Fruit fly (Drosophila melanogaster): Measurements from ENCODE around the gene CG7953.

The CG7953 gene

DNA sequence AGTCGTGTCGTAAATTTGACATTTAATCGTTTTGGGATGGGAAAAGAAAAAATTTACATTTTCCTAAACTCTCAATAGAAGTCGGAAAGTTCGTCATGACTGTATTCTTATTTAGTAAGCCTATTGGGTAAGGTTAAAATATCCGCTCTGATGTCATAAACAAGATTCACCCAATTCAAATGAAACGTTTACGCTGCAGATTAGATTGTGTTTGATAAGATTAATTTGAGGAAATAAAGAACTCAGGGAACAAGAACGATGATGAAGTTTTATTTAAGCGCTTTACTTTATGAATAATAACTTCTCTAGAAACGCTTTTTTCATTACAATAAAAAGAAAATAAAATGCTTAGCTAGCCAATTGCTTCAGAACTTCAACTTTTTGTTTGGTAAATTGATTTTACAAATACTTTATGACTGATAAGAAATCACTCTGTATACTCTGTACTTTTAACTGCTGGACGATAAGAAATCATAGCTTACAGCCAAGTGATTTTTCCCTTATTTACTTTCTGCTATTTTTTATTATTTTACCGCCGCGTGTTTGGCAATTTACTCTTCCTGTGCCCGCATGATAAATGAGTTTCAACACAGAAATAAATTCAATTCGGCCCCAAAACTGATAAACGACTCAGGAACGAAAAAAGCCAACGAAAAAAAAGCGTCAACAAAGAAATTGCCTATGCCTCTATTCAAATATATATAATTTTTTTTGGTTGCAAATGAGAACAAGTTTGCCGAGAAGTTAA, 38.8 kb downstream of the CG7953 start (continued):
- no peak for TF ChIP-seq CG32006 (GFP tag; optimal IDR thresholded peaks at IDR 0.05)
- TF ChIP-seq vri (GFP tag; optimal IDR thresholded peaks at IDR 0.05) = peak; percentile 54
- TF ChIP-seq fkh (GFP tag; optimal IDR thresholded peaks at IDR 0.05) = peak; percentile 59
- no peak for TF ChIP-seq cyc (GFP tag; optimal IDR thresholded peaks at IDR 0.05)
- TF ChIP-seq CG6792 (GFP tag; optimal IDR thresholded peaks at IDR 0.05) = no peak
- no peak for TF ChIP-seq CG8632 (GFP tag; optimal IDR thresholded peaks at IDR 0.05)
- no peak for TF ChIP-seq dac (GFP tag; optimal IDR thresholded peaks at IDR 0.05)
- no peak for TF ChIP-seq Hr4 (GFP tag; optimal IDR thresholded peaks at IDR 0.05)
- TF ChIP-seq CG10631 (GFP tag; optimal IDR thresholded peaks at IDR 0.05) = no peak
- TF ChIP-seq svp (GFP tag) = peak; percentile 65

DNA sequence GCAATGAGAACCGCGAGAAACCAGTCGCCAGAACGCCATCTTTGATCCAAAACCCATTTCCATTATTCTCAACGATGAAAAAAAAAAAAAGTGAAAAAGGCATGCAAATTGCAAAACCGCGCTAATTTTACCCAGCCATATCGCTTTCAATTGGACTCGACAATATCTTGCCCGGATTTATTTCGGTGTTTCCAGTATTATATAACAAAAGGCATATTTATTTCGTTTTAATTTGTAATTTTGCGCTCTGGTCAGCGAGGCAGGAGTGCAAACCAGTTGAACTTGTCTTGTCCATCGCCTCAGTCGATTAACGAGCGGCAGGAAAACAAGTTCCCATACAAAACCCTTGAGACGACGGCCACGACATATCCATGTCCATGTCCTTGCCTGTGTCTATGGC, 42.2 kb downstream of the CG7953 start:
- TF ChIP-seq vri (GFP tag; optimal IDR thresholded peaks at IDR 0.05) = peak; percentile 52
- TF ChIP-seq achi (GFP tag; optimal IDR thresholded peaks at IDR 0.05) = no peak
- TF ChIP-seq CG4318 (GFP tag; optimal IDR thresholded peaks at IDR 0.05) = no peak

dm6 chr2L:13892826-13893225, 45.1 kb downstream of the CG7953 start:
- TF ChIP-seq Lpt (GFP tag; optimal IDR thresholded peaks at IDR 0.05) (no peak), CG7368 (GFP tag; optimal IDR thresholded peaks at IDR 0.05) (no peak), fkh (GFP tag; optimal IDR thresholded peaks at IDR 0.05) (no peak), topi (GFP tag; optimal IDR thresholded peaks at IDR 0.05) (no peak), CG3919 (GFP tag; optimal IDR thresholded peaks at IDR 0.05) (no peak), CG6808 (GFP tag; optimal IDR thresholded peaks at IDR 0.05) (no peak), CG6792 (GFP tag; optimal IDR thresholded peaks at IDR 0.05) (no peak), lz (GFP tag; optimal IDR thresholded peaks at IDR 0.05) (no peak), CG9139 (GFP tag; optimal IDR thresholded peaks at IDR 0.05) (no peak), Ets96B (tag; optimal IDR thresholded peaks at IDR 0.05) (no peak), fd85E (GFP tag; optimal IDR thresholded peaks at IDR 0.05) (no peak), CG32006 (GFP tag; optimal IDR thresholded peaks at IDR 0.05) (no peak), CG4318 (GFP tag; optimal IDR thresholded peaks at IDR 0.05) (no peak), CG15336 (GFP tag; IDR thresholded peaks at IDR 0.05) (no peak), Eip75B (GFP tag; optimal IDR thresholded peaks at IDR 0.05) (no peak), Sox14 (GFP tag; optimal IDR thresholded peaks at IDR 0.05) (no peak), Eip78C (GFP tag) (no peak), cyc (GFP tag; optimal IDR thresholded peaks at IDR 0.05) (no peak), svp (GFP tag) (no peak)

- TF ChIP-seq CG11762 (GFP tag; optimal IDR thresholded peaks at IDR 0.05; ENCODE audit: insufficient read depth) (peak; percentile 36), CG31627 (GFP tag; optimal IDR thresholded peaks at IDR 0.05) (no peak), CG1621 (tag; optimal IDR thresholded peaks at IDR 0.05) (no peak), Eip78C (GFP tag) (peak; percentile 86), fd85E (GFP tag; optimal IDR thresholded peaks at IDR 0.05) (no peak), CG11902 (GFP tag; optimal IDR thresholded peaks at IDR 0.05) (no peak), esn (GFP tag; optimal IDR thresholded peaks at IDR 0.05) (peak; percentile 43), CG8119 (GFP tag; IDR thresholded peaks at IDR 0.05) (peak; percentile 53; the same call in 2 of the 3 replicates), acj6 (GFP tag; optimal IDR thresholded peaks at IDR 0.05) (peak; percentile 42), CG6163 (GFP tag; IDR thresholded peaks at IDR 0.05) (peak; percentile 43; the same call in 1 of the 3 replicates), Ets21C (GFP tag; optimal IDR thresholded peaks at IDR 0.05) (no peak), CG9139 (GFP tag; optimal IDR thresholded peaks at IDR 0.05) (no peak), svp (GFP tag) (peak; percentile 48), achi (GFP tag; optimal IDR thresholded peaks at IDR 0.05) (no peak), Smox (GFP tag; optimal IDR thresholded peaks at IDR 0.05) (no peak), dsx (GFP tag; optimal IDR thresholded peaks at IDR 0.05; ENCODE audit: poor library complexity, severe bottlenecking) (peak; percentile 64), Met (GFP tag; optimal IDR thresholded peaks at IDR 0.05) (no peak), Sox14 (GFP tag; optimal IDR thresholded peaks at IDR 0.05) (peak; percentile 22), CG3032 (tag; optimal IDR thresholded peaks at IDR 0.05) (peak; percentile 72), Eip75B (GFP tag; optimal IDR thresholded peaks at IDR 0.05) (no peak), CG34406 (GFP tag; optimal IDR thresholded peaks at IDR 0.05) (peak; percentile 33), Sox102F (GFP tag; optimal IDR thresholded peaks at IDR 0.05) (no peak), lz (GFP tag; optimal IDR thresholded peaks at IDR 0.05) (peak; percentile 33), CG6854 (GFP tag; optimal IDR thresholded peaks at IDR 0.05) (no peak), pdm3 (GFP tag; optimal IDR thresholded peaks at IDR 0.05) (no peak), CG3919 (GFP tag; optimal IDR thresholded peaks at IDR 0.05) (no peak), Hr39 (GFP tag; optimal IDR thresholded peaks at IDR 0.05) (no peak), spab (GFP tag; optimal IDR thresholded peaks at IDR 0.05) (no peak), topi (GFP tag; optimal IDR thresholded peaks at IDR 0.05) (no peak), CG15336 (GFP tag; IDR thresholded peaks at IDR 0.05) (peak; percentile 56)
Measured at dm6 chr2L:13893439-13893838, 45.7 kb downstream of the CG7953 start.

All from whole organism, prepupa.